Fruit fly (Drosophila melanogaster) whole organism: Measurements from ENCODE around the gene Fum1.

Experiments
- CG8478 ChIP-seq: fragments of >200 bp; optimal IDR thresholded peaks from 2 replicates; lab custom pipeline; 2018; ENCODE audit warnings: inconsistent platforms
- Dll ChIP-seq: fragments of >200 bp; optimal IDR thresholded peaks from 2 replicates; lab custom pipeline; 2017
- EcR ChIP-seq, 2 experiments: fragments of >200 bp; optimal IDR thresholded peaks; 2 replicates each; lab custom pipeline; 2017; ENCODE audit warnings: missing biosample characterization in 2 of 2, missing genetic modification characterization in 2 of 2, missing genetic modification reagents in 2 of 2
- pan ChIP-seq: fragments of >200 bp; optimal IDR thresholded peaks from 2 replicates; lab custom pipeline; 2017
- psq ChIP-seq: fragments of >200 bp; optimal IDR thresholded peaks from 2 replicates; lab custom pipeline; 2017
- usp ChIP-seq: fragments of >200 bp; optimal IDR thresholded peaks from 2 replicates; lab custom pipeline; 2017; ENCODE audit warnings: missing biosample characterization, missing genetic modification characterization, mixed read lengths

The Fum1 gene

DNA sequence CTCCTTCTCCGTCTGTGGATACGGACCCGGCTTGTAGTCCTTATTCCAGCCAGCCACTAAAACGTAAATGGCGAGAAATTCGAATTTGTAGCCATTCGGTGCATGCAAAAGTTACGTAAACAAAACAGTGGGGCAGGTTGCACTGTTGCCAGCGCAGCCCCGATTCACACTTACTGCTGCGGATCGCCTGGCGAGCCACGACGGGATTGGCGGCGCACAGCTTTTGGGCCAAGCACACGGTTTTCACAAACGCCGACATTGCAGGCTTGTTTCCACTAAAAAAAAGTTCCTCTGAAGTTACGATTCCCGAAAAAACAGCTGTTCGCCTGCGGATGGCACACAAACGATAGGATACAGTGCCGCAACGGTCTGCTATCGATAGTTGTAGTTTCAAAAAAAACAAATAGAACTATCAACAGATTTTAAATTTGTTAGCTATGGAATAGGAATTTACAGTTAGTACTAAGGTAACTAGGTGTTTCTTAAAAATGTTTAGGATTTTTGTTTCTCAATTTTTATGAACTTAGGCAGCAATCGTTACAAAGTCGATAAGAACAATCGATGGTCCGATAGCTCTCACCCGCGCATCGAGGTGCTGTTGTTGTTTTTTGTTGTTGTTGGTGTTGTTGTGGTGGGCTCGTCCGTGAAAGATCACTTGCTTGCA, at the start of gene Fum1:
Gene Fum1 (plus strand): TSS at position 599 of the 664 bp plus-strand sequence.
- TF ChIP-seq CG8478 (lab: Kevin White, UChicago) (no peak), EcR (GFP tag; optimal IDR thresholded peaks at IDR 0.05; lab: Kevin White, UChicago) (no peak), psq (lab: Kevin White, UChicago) (no peak), Dll (no peak), pan (lab: Kevin White, UChicago) (no peak), usp (GFP tag; lab: Kevin White, UChicago) (no peak)

DNA sequence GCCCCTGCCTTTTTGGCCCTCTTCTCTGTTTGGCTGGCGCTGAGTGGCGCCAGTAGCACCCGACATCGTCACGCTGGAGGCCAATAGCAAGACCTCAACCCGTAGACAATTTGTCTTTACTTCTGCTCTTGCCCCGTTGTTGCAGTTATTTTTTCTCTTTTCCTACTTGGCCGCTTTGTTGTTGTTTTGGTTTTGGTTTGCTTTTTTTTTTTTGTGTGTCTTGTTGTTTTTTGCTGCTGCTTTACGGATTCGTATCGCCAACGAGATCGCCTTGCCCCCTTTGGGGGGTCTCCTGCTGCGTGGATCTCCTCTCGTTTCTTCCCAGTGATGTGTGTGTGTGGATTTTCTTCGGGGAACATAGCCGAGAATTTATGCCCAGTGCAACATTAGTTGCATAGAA, 46.3 kb upstream of the Fum1 start:
- TF ChIP-seq usp (GFP tag; lab: Kevin White, UChicago), result no peak
- TF ChIP-seq pan (lab: Kevin White, UChicago), result no peak
- no peak for TF ChIP-seq Dll
- no peak for TF ChIP-seq EcR (GFP tag; optimal IDR thresholded peaks at IDR 0.05; lab: Kevin White, UChicago)
- no peak for TF ChIP-seq psq (lab: Kevin White, UChicago)
- no peak for TF ChIP-seq CG8478 (lab: Kevin White, UChicago)

DNA sequence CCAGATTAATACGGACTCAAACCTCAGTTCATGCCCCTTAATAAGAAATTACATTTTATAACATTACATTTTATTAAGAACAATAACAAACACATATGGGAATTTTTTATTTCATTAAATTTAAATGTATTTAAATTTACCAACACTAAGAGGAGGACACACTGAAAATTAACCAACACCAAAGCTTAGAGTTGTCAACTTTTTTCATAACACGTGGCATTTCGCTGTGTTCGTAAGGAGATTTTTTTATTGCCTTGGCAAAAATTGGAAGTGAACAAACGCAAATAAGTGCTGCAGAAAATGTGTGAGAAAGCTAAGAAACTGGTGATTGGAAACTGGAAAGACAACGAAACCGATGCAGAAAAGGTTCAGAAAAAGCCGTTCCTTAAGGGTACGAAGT, 44.6 kb upstream of the Fum1 start, which contains the start of gene CG14443:
Gene CG14443 (plus strand): TSS at position 301 of the 400 bp plus-strand sequence.
- no peak for TF ChIP-seq CG8478 (lab: Kevin White, UChicago)
- TF ChIP-seq psq (lab: Kevin White, UChicago), result no peak
- no peak for TF ChIP-seq usp (GFP tag; lab: Kevin White, UChicago)
- no peak for TF ChIP-seq EcR (GFP tag; optimal IDR thresholded peaks at IDR 0.05; lab: Kevin White, UChicago)
- no peak for TF ChIP-seq Dll
- no peak for TF ChIP-seq pan (lab: Kevin White, UChicago)

DNA sequence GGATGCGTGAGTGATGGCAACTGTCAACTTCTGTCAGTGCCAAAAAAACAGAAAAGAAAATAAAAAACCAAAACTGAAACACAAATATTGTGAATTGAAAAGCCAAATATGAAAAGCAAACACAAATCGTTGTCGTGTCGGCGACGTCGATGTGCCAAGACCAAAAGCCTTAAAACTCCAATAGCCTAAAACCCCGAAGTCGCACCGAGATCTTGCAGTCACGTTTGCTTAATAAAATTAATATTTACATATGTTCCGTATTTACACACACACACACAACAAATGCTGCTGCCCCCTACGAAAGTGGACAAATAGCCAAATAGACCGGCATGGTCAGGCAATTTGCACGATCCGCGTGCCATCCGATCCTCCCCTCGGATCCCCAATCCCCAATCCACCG, 40.1 kb upstream of the Fum1 start:
- no peak for TF ChIP-seq Dll
- no peak for TF ChIP-seq usp (GFP tag; lab: Kevin White, UChicago)
- no peak for TF ChIP-seq psq (lab: Kevin White, UChicago)
- TF ChIP-seq pan (lab: Kevin White, UChicago), result no peak
- no peak for TF ChIP-seq EcR (GFP tag; optimal IDR thresholded peaks at IDR 0.05; lab: Kevin White, UChicago)
- TF ChIP-seq CG8478 (lab: Kevin White, UChicago), result no peak

DNA sequence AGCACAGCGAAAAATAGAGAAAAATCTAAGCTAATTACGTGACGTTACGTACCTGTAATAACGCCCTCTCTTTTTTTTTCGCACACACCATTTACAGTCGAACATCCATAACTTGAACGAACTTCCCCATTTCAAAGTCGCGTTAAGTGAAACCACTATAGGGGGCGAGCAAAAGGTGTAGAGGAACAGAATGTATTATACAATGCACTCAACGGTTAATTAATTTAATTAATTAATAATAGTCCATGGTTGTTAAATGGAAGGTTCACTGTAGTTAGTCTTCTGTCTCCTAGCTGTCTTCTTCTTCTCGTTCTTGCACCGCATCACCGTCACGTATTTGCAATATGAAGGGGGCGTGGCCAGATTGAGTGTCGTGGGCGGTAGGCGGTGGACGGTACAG, 36.6 kb upstream of the Fum1 start:
- TF ChIP-seq psq (lab: Kevin White, UChicago), result no peak
- no peak for TF ChIP-seq EcR (GFP tag; optimal IDR thresholded peaks at IDR 0.05; lab: Kevin White, UChicago)
- TF ChIP-seq usp (GFP tag; lab: Kevin White, UChicago), result no peak
- no peak for TF ChIP-seq CG8478 (lab: Kevin White, UChicago)
- no peak for TF ChIP-seq Dll
- no peak for TF ChIP-seq pan (lab: Kevin White, UChicago)

DNA sequence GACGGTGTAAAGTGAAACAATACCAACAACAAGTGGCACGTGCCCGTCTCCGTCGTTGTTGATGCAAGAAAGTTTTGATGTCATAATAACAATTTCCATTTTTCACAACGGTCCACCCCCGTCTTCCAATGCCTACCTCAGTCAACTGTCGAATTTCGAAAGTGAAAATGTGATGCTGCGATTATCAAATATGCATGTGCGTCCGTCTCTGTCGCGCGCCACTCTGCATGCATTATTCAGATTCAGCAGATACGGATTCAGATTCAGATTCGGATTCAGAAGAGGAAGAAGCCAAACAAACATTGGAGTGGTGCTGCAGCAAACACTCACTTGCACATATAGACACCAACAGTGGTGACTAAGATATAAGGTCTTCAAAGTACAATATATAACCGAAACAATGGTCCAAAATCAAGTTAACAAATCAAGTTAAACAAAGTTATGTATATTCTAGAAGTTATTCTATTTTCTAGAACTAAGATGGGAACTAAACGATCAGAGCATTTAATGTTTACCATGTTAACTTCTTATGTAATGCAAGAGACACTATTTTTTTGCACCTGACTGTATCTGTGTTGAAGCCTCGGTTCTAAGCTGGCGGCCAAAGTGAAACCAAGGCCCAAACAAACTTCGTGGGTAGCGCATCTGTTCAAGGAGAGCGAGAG, 35.5 kb upstream of the Fum1 start:
- TF ChIP-seq Dll, result no peak
- TF ChIP-seq pan (lab: Kevin White, UChicago), result no peak
- no peak for TF ChIP-seq EcR (GFP tag; optimal IDR thresholded peaks at IDR 0.05; lab: Kevin White, UChicago)
- no peak for TF ChIP-seq CG8478 (lab: Kevin White, UChicago)
- no peak for TF ChIP-seq psq (lab: Kevin White, UChicago)
- TF ChIP-seq usp (GFP tag; lab: Kevin White, UChicago), result no peak

DNA sequence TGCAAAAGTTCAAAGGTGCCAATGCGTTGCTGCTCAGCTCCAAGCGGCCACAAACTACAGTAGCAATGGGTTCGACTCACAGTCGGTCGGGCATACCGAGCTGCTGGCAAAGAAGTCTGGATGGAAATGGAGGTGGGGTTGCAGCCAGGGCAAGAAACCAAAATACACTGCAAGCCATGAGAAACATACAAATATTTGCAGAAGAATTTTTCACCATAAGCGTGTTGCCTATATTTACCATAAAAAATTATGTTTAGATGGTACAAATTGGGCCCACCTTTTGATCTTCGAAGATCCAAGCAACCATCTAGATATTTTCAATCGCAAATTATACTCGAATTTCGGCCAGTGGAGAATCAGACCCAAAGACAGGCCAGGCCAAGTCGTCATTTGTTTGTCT, 31.4 kb upstream of the Fum1 start:
- TF ChIP-seq usp (GFP tag; lab: Kevin White, UChicago) (no peak), pan (lab: Kevin White, UChicago) (no peak), EcR (GFP tag; optimal IDR thresholded peaks at IDR 0.05; lab: Kevin White, UChicago) (no peak), Dll (no peak), CG8478 (lab: Kevin White, UChicago) (no peak), psq (lab: Kevin White, UChicago) (no peak)

DNA sequence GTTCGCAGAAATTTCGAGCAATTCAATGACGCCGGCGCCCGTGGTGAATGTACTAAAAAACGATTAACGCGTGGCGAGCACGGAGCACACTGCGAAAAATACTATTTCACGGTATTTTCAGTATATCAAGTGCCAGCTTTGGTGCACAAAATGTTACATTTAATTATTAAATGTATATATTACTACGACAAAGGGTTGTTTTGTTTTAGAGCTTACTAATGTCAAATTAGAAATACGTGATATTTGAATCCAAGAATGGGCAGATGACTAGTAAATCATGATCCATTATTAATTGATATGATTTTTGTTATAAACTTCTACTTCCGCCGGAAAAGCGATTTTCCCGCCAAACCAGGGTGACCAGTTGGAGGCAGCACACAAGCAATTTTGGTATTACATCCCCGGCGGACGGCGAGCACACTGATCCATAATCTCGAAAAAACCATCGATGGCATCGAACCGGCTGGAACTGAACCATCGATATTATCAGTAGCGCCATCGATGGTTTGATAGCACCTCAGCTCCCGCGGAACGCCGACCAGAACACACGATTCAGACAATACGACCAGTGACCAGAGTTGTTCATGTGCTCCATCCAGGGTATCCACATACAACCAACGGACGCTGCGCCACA, 23.9 kb upstream of the Fum1 start, which contains the start of the genes CG3226 and Cdc7:
Gene CG3226 (minus strand): TSS at position 51 of the 634 bp plus-strand sequence.
Gene Cdc7 (plus strand): TSS at position 344 of the 634 bp plus-strand sequence.
- TF ChIP-seq CG8478 (lab: Kevin White, UChicago) (no peak), EcR (GFP tag; optimal IDR thresholded peaks at IDR 0.05; lab: Kevin White, UChicago) (no peak), Dll (no peak), usp (GFP tag; lab: Kevin White, UChicago) (no peak), psq (lab: Kevin White, UChicago) (no peak), pan (lab: Kevin White, UChicago) (no peak)

DNA sequence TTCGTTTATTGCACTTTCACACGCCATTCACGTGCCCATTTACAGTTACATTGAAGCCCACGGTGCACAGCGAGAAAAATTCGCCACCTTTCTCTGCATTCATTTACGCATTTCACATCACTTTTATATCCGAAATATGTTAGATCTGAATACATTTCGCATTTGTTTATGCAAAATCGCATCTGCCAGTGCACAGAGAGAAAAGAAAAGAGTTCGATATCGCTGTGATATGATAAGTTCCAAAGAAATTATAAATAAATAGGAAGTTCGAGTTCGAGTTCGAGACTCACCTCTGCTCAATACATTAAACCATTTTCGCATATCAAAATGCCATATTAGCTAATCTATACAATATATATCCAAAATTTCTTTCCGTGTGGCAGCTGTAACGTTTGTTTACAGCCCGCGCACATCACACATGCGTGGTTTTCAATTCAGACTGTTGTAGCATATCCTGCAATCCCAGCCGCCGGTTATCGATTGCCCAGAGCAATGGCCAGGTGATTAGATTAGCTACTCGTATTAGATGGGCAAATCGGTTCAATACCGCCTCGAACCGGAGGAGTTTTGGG, 22.1 kb upstream of the Fum1 start:
- TF ChIP-seq CG8478 (lab: Kevin White, UChicago), result no peak
- TF ChIP-seq EcR (GFP tag; optimal IDR thresholded peaks at IDR 0.05; lab: Kevin White, UChicago), result no peak
- TF ChIP-seq psq (lab: Kevin White, UChicago), result no peak
- TF ChIP-seq Dll, result no peak
- TF ChIP-seq pan (lab: Kevin White, UChicago), result no peak
- TF ChIP-seq usp (GFP tag; lab: Kevin White, UChicago), result no peak

DNA sequence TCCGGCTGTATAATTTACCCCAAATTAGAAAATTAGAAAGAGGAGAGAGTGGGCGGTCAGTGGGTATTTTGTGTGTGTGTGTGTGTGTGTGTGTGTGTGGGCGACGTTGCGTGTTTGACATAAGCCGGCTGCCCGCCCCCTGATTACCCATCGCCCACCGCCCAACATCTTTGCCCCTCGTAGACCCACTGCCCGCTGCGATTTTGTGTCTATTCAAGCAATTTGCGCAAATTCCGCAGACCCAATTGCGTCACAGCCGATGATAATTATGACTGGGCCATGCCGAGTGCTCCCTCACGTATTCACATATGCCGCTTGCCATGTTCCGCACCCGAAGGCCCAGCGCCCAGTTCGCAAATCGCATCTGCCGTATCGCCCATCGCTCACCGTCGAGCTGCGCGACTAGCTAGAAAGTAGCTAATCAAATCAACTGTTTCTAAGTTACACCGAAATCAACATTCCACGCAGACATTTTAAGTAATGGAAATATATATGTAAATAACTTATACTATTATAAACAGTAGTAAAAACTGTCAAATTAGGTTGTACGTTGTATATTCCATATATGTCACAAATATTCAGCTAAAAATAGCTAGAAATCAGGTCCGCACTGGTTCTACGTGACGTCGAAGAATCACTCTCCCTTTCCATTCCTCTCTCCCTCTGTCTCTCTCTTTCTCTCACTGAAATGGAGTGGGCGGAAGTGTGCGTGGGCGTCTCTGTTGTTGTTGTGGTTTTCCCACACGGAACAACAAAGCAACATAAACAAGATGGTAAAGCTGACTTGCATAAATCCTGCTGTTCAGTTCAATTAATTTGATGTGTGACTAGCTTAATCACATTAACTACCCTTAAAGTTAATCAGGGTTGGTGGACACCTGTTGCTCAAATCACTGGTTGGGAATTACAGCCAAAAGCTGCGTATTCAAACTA, 21.3 kb upstream of the Fum1 start:
- TF ChIP-seq Dll, result no peak
- TF ChIP-seq EcR (GFP tag; optimal IDR thresholded peaks at IDR 0.05; lab: Kevin White, UChicago), result no peak
- no peak for TF ChIP-seq CG8478 (lab: Kevin White, UChicago)
- no peak for TF ChIP-seq psq (lab: Kevin White, UChicago)
- TF ChIP-seq usp (GFP tag; lab: Kevin White, UChicago), result no peak
- no peak for TF ChIP-seq pan (lab: Kevin White, UChicago)
